Worm (Caenorhabditis elegans) whole organism, L2 larva: Measurements from ENCODE around the gene npr-2.
A peak's percentile ranks its signal among the peaks of the same experiment; 100 is the strongest.
"Not testable (repeated sequence)": the region's sequence is repeated elsewhere in the genome, so short reads cannot be mapped to it uniquely, and the experiment has no call there.

Source experiments
- C34F6.9 ChIP-seq: fragments of 150-350 bp; optimal IDR thresholded peaks from 2 replicates; lab custom pipeline; 2014; ENCODE audit warnings: missing biosample characterization, missing genetic modification characterization
- F13H6.1 ChIP-seq: sonication (generic microtip); optimal IDR thresholded peaks from 2 replicates; lab custom pipeline; 2016; ENCODE audit warnings: missing genetic modification characterization, missing compliant biosample characterization
- R02D3.7 ChIP-seq: fragments of 150-350 bp; optimal IDR thresholded peaks from 2 replicates; lab custom pipeline; 2014; ENCODE audit warnings: missing biosample characterization, missing genetic modification characterization
- Y55F3AM.14 ChIP-seq: fragments of 200-800 bp; sonication (Bioruptor generic); optimal IDR thresholded peaks from 2 replicates; lab custom pipeline; 2018; ENCODE audit warnings: mild to moderate bottlenecking, missing genetic modification characterization, missing compliant biosample characterization
- alr-1 ChIP-seq: fragments of 150-350 bp; optimal IDR thresholded peaks from 2 replicates; lab custom pipeline; 2014; ENCODE audit warnings: missing biosample characterization, missing genetic modification characterization
- aly-2 ChIP-seq: fragments of 150-350 bp; optimal IDR thresholded peaks from 2 replicates; lab custom pipeline; 2014; ENCODE audit warnings: missing biosample characterization, missing genetic modification characterization
- ama-1 ChIP-seq: fragments of 150-350 bp; optimal IDR thresholded peaks from 2 replicates; lab custom pipeline; 2018; ENCODE audit warnings: inconsistent platforms
- blmp-1 ChIP-seq: sonication (generic microtip); optimal IDR thresholded peaks from 2 replicates; lab custom pipeline; 2017; ENCODE audit warnings: missing genetic modification characterization, mild to moderate bottlenecking, missing compliant biosample characterization, antibody characterized with exemption, moderate library complexity; ENCODE audit not compliant: insufficient read depth
- ceh-82 ChIP-seq: fragments of 150-350 bp; optimal IDR thresholded peaks from 2 replicates; lab custom pipeline; 2014; ENCODE audit warnings: missing biosample characterization, missing genetic modification characterization
- crh-2 ChIP-seq: sonication (generic microtip); optimal IDR thresholded peaks from 2 replicates; lab custom pipeline; 2017; ENCODE audit warnings: missing biosample characterization, missing genetic modification characterization
- dmd-4 ChIP-seq: sonication (generic microtip); optimal IDR thresholded peaks from 2 replicates; lab custom pipeline; 2017; ENCODE audit warnings: missing biosample characterization, missing genetic modification characterization
- elt-3 ChIP-seq: sonication (generic microtip); optimal IDR thresholded peaks from 2 replicates; lab custom pipeline; 2017; ENCODE audit warnings: missing biosample characterization, missing genetic modification characterization
- fos-1 ChIP-seq: fragments of 150-350 bp; optimal IDR thresholded peaks from 2 replicates; lab custom pipeline; 2014; ENCODE audit warnings: missing biosample characterization, missing genetic modification characterization
- gmeb-1 ChIP-seq: fragments of 150-350 bp; optimal IDR thresholded peaks from 2 replicates; lab custom pipeline; 2014; ENCODE audit warnings: missing biosample characterization, missing genetic modification characterization
- lin-11 ChIP-seq: fragments of 150-350 bp; sonication (generic microtip); optimal IDR thresholded peaks from 2 replicates; lab custom pipeline; 2014; ENCODE audit warnings: missing biosample characterization, missing genetic modification characterization, inconsistent platforms, mixed read lengths
- lin-13 ChIP-seq: fragments of 150-350 bp; optimal IDR thresholded peaks from 2 replicates; lab custom pipeline; 2014; ENCODE audit warnings: missing biosample characterization, missing genetic modification reagents, missing genetic modification characterization
- mbf-1 ChIP-seq: sonication (generic microtip); optimal IDR thresholded peaks from 2 replicates; lab custom pipeline; 2017; ENCODE audit warnings: missing biosample characterization, missing genetic modification characterization
- mdl-1 ChIP-seq, 2 experiments: fragments of 150-350 bp in 1 of 2; sonication (generic microtip) in 1 of 2; optimal IDR thresholded peaks; 2 replicates each; lab custom pipeline; 2017; ENCODE audit warnings: missing biosample characterization in 2 of 2, missing genetic modification characterization in 2 of 2
- nhr-11 ChIP-seq: fragments of 150-350 bp; optimal IDR thresholded peaks from 2 replicates; lab custom pipeline; 2014; ENCODE audit warnings: missing biosample characterization, missing genetic modification characterization
- nhr-129 ChIP-seq: fragments of 150-350 bp; optimal IDR thresholded peaks from 2 replicates; lab custom pipeline; 2014; ENCODE audit warnings: missing biosample characterization, missing genetic modification characterization
- nhr-23 ChIP-seq: fragments of 150-350 bp; optimal IDR thresholded peaks from 2 replicates; lab custom pipeline; 2014; ENCODE audit warnings: missing biosample characterization, missing genetic modification reagents, missing genetic modification characterization
- nhr-237 ChIP-seq: fragments of 150-350 bp; optimal IDR thresholded peaks from 2 replicates; lab custom pipeline; 2014; ENCODE audit warnings: missing biosample characterization, missing genetic modification characterization
- nhr-25 ChIP-seq: fragments of 150-350 bp; sonication (generic microtip); optimal IDR thresholded peaks from 3 replicates; lab custom pipeline; 2014; ENCODE audit warnings: missing biosample characterization, missing genetic modification characterization
- nhr-77 ChIP-seq: fragments of 150-350 bp; optimal IDR thresholded peaks from 2 replicates; lab custom pipeline; 2014; ENCODE audit warnings: missing biosample characterization, missing genetic modification characterization
- peb-1 ChIP-seq: fragments of 150-350 bp; optimal IDR thresholded peaks from 2 replicates; lab custom pipeline; 2014; ENCODE audit warnings: missing biosample characterization, missing genetic modification characterization
- sem-4 ChIP-seq: fragments of 150-350 bp; optimal IDR thresholded peaks from 2 replicates; lab custom pipeline; 2014; ENCODE audit warnings: missing biosample characterization, missing genetic modification reagents, missing genetic modification characterization
- skn-1 ChIP-seq: sonication (generic microtip); optimal IDR thresholded peaks from 2 replicates; lab custom pipeline; 2017; ENCODE audit warnings: missing biosample characterization, missing genetic modification characterization
- sma-3 ChIP-seq: sonication (generic microtip); optimal IDR thresholded peaks from 2 replicates; lab custom pipeline; 2016; ENCODE audit warnings: missing genetic modification reagents, missing genetic modification characterization, missing compliant biosample characterization
- sma-9 ChIP-seq, 2 experiments: fragments of 150-350 bp in 1 of 2; sonication (generic microtip) in 1 of 2; optimal IDR thresholded peaks; 2 replicates each; lab custom pipeline; 2014 to 2016; ENCODE audit warnings: missing genetic modification characterization in 2 of 2, mild to moderate bottlenecking in 1 of 2, missing biosample characterization in 1 of 2, missing compliant biosample characterization in 1 of 2, missing genetic modification reagents in 1 of 2, moderate library complexity in 1 of 2
- snpc-4 ChIP-seq: fragments of 150-350 bp; optimal IDR thresholded peaks from 2 replicates; lab custom pipeline; 2014; ENCODE audit warnings: missing biosample characterization, missing genetic modification characterization
- unc-39 ChIP-seq: fragments of 150-350 bp; optimal IDR thresholded peaks from 2 replicates; lab custom pipeline; 2014; ENCODE audit warnings: missing biosample characterization, missing genetic modification characterization
- unc-55 ChIP-seq: fragments of 150-350 bp; sonication (generic microtip); optimal IDR thresholded peaks from 3 replicates; lab custom pipeline; 2014; ENCODE audit warnings: missing biosample characterization, missing genetic modification reagents, missing genetic modification characterization
- unc-62 ChIP-seq: fragments of 150-350 bp; optimal IDR thresholded peaks from 2 replicates; lab custom pipeline; 2014; ENCODE audit warnings: missing biosample characterization, missing genetic modification reagents, missing genetic modification characterization
- zag-1 ChIP-seq: fragments of 150-350 bp; optimal IDR thresholded peaks from 2 replicates; lab custom pipeline; 2014; ENCODE audit warnings: missing biosample characterization, missing genetic modification characterization
- ztf-1 ChIP-seq: fragments of 200-800 bp; sonication (Bioruptor generic); conservative IDR thresholded peaks from 2 replicates; pipeline ENCODE4 v1.3.6; 2022; ENCODE audit warnings: missing genetic modification characterization, missing compliant biosample characterization
- ztf-11 ChIP-seq: sonication (generic microtip); optimal IDR thresholded peaks from 2 replicates; lab custom pipeline; 2017; ENCODE audit warnings: missing biosample characterization, missing genetic modification characterization
- ztf-4 ChIP-seq: fragments of 150-350 bp; optimal IDR thresholded peaks from 2 replicates; lab custom pipeline; 2014; ENCODE audit warnings: missing biosample characterization, missing genetic modification characterization

npr-2 gene

ce11 chrIV:9595779-9596406, 16.0 kb upstream of the npr-2 start, which contains the start of the genes F27C8.3 and F27C8.2:
Gene F27C8.3, minus strand, starts transcription at chrIV:9595879.
Gene F27C8.2, plus strand, starts transcription at chrIV:9596356.
- not testable (repeated sequence) for TF ChIP-seq mbf-1, unc-39, snpc-4 (tag; lab: Kevin White, UChicago)

DNA sequence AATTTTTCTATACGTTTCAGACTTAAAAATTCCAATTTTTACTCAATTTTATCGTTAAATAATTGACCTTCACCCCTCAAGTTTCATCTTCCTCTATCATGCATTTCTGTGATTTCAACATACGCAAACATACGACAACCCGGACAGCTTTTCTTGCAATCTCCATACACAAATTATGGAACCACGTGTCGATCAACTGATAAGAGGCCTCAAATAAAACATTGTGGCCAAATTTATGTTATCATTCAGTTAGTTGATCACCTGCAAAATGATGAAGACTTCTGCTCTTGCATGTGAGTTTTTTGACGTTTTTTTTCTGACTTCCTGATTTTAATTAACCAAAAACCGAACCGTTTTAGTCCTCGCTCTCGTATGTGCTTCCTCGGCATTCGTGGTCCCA, 13.5 kb upstream of the npr-2 start, which contains the start of gene spp-18:
Gene spp-18, plus strand, starts transcription at position 257 of the 400 bp plus-strand sequence.
- TF ChIP-seq mdl-1 (tag; optimal IDR thresholded peaks at IDR 0.05; lab: Kevin White, UChicago), result peak in 1 of 2 experiments; percentile 21
- peak; percentile 60 for TF ChIP-seq crh-2 (tag; lab: Kevin White, UChicago)
- TF ChIP-seq fos-1 (tag; lab: Kevin White, UChicago), result peak; percentile 66
- TF ChIP-seq gmeb-1, result peak; percentile 32
- peak; percentile 63 for TF ChIP-seq sma-9 (GFP tag; optimal IDR thresholded peaks at IDR 0.05; lab: Kevin White, UChicago)
- TF ChIP-seq sma-9 (tag; optimal IDR thresholded peaks at IDR 0.05; lab: Kevin White, UChicago), result no peak
- no peak for TF ChIP-seq alr-1 (tag; lab: Kevin White, UChicago)
- TF ChIP-seq sma-3 (GFP tag; lab: Kevin White, UChicago), result no peak
- TF ChIP-seq, all 48 proteins: peak for 5

DNA sequence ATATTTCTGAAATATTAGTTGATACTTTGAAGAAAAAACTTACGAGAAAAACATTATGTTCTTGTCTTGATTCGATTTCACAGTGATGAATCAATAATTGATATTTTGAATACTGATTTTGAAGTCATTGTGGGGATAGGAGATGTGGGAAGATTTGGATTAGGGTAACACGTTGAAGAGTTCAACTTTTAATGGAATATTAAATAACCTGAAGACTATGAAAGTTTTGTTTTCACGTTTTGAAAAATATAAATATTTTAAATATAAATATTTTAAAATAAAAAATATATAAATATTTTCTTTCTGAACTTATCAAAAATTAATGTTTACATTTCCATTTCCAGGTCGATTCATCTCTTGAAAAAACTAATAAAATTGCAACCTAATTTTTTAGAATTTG, 12.5 kb upstream of the npr-2 start, which contains the start of gene pei-1:
Gene pei-1, minus strand, starts transcription at position 101 of the 400 bp plus-strand sequence.
- TF ChIP-seq dmd-4, result no peak
- no peak for TF ChIP-seq nhr-237 (tag; lab: Kevin White, UChicago)
- TF ChIP-seq nhr-11 (tag; lab: Kevin White, UChicago), result no peak
- TF ChIP-seq crh-2 (tag; lab: Kevin White, UChicago), result no peak
- TF ChIP-seq unc-62, result no peak
- no peak for TF ChIP-seq ztf-11 (tag; lab: Kevin White, UChicago)
- TF ChIP-seq lin-11 (tag; lab: Kevin White, UChicago), result no peak
- TF ChIP-seq ceh-82 (tag; lab: Kevin White, UChicago), result no peak
- TF ChIP-seq F13H6.1, result no peak
- TF ChIP-seq nhr-77 (tag; lab: Kevin White, UChicago), result no peak
- TF ChIP-seq sma-3 (GFP tag; lab: Kevin White, UChicago), result no peak
- TF ChIP-seq lin-13 (GFP tag; lab: Kevin White, UChicago), result no peak
- TF ChIP-seq, all 48 proteins: peak for 0

DNA sequence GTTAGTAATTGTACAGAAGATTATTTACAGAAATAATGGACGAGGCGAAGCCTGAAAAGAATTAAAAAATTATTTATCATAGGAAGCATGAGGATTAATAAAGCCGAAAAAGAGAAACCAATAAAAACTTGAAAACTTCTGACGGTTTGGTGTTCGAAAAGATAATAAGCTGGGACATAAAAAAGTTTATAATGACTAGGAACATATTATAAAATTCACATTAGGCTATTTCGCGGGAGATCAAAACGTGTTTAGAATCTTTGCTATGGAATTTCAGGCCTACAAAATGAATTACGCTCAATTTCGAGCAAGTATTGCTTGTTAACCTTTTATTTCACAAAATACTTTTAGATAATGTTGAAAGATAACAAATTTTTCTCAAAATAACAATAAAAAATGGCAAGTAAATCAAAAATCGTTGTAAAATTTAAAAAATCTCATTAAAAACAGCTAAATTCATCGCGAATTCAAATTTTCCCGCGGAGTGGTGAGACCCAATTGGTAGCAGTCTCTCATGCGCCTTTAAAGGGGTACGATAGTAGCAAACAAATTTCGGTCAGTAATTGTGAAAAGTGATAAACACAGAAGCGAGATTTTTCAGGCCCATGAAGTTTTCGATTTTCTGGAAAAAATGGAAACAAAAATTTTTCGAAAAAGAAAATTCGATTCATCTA, 9.0 kb upstream of the npr-2 start, which contains the start of gene trcs-1:
Gene trcs-1, minus strand, starts transcription at position 51 of the 674 bp plus-strand sequence.
- TF ChIP-seq skn-1 (tag; lab: Kevin White, UChicago) (no peak), unc-62 (no peak), ztf-1 (no peak), nhr-23 (no peak), nhr-237 (tag; lab: Kevin White, UChicago) (no peak), nhr-11 (tag; lab: Kevin White, UChicago) (no peak), elt-3 (no peak), nhr-25 (no peak), sem-4 (tag; lab: Kevin White, UChicago) (no peak), crh-2 (tag; lab: Kevin White, UChicago) (no peak), dmd-4 (no peak), R02D3.7 (no peak), gmeb-1 (no peak), lin-11 (tag; lab: Kevin White, UChicago) (no peak), peb-1 (no peak), mbf-1 (tag; lab: Kevin White, UChicago) (no peak), ceh-82 (tag; lab: Kevin White, UChicago) (no peak), zag-1 (tag; lab: Kevin White, UChicago) (no peak), C34F6.9 (tag; lab: Kevin White, UChicago) (no peak)

DNA sequence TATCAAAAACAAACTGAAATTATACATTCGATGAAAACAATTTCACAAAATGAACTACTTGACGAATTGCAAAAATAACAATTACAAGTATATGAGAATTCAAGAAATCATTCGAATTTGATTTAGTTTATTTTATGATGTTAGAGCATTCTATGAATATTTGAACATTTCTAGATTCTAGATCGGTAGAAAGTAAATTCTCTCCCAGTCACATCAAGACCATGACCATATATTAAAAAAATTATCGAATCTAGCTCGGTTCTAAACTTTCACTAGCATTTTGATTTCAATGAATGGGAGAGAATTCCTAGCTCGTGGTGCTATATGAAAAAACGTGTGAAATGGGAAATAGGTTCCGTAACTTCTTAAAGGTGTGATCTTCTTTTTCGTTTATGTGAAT, 4.4 kb upstream of the npr-2 start:
- TF ChIP-seq fos-1 (tag; lab: Kevin White, UChicago) (no peak), crh-2 (tag; lab: Kevin White, UChicago) (no peak), C34F6.9 (tag; lab: Kevin White, UChicago) (no peak), blmp-1 (no peak), ama-1 (lab: Kevin White, UChicago) (no peak), elt-3 (no peak), gmeb-1 (no peak), Y55F3AM.14 (GFP tag; lab: Kevin White, UChicago) (no peak), R02D3.7 (no peak), mdl-1 (tag; optimal IDR thresholded peaks at IDR 0.05; lab: Kevin White, UChicago) (no peak), nhr-25 (no peak), ztf-1 (no peak), nhr-77 (tag; lab: Kevin White, UChicago) (no peak), aly-2 (no peak), zag-1 (tag; lab: Kevin White, UChicago) (no peak), nhr-129 (tag; lab: Kevin White, UChicago) (no peak), ztf-4 (tag; lab: Kevin White, UChicago) (no peak), unc-55 (GFP tag; lab: Kevin White, UChicago) (no peak)
